Worm (Caenorhabditis elegans) whole organism, young adult: ENCODE measurements around the gene mdt-19.

ENCODE experiments used
- F10E7.11 ChIP-seq: sonication (generic microtip); optimal IDR thresholded peaks from 2 replicates; lab custom pipeline; 2017; ENCODE audit warnings: mild to moderate bottlenecking, missing genetic modification characterization, moderate library complexity, missing compliant biosample characterization
- F57C9.4 ChIP-seq: sonication (generic microtip); optimal IDR thresholded peaks from 2 replicates; lab custom pipeline; 2017; ENCODE audit warnings: mild to moderate bottlenecking, missing genetic modification characterization, missing compliant biosample characterization
- K12H6.12 ChIP-seq: fragments of 200-800 bp; sonication (Bioruptor generic); optimal IDR thresholded peaks from 2 replicates; lab custom pipeline; 2018; ENCODE audit warnings: mild to moderate bottlenecking, missing genetic modification characterization, missing compliant biosample characterization
- Y53F4B.3 ChIP-seq: fragments of 200-800 bp; sonication (Bioruptor generic); IDR thresholded peaks from 2 replicates; pipeline ENCODE4 v1.3.6; 2022; ENCODE audit warnings: missing genetic modification reagents, missing genetic modification characterization, missing compliant biosample characterization
- Y53G8AR.9 ChIP-seq: fragments of 200-800 bp; sonication (Bioruptor generic); conservative IDR thresholded peaks from 2 replicates; pipeline ENCODE4 v1.3.6; 2022; ENCODE audit warnings: missing genetic modification reagents, missing genetic modification characterization, missing compliant biosample characterization
- attf-3 ChIP-seq: fragments of 200-800 bp; sonication (Bioruptor generic); conservative IDR thresholded peaks from 2 replicates; pipeline ENCODE4 v1.3.6; 2022; ENCODE audit warnings: missing genetic modification reagents, missing genetic modification characterization, missing compliant biosample characterization
- bed-1 ChIP-seq: fragments of 200-800 bp; sonication (Bioruptor generic); IDR thresholded peaks from 2 replicates; pipeline ENCODE4 v1.3.6; 2022; ENCODE audit warnings: missing genetic modification reagents, missing genetic modification characterization, missing compliant biosample characterization
- ccch-3 ChIP-seq: fragments of 200-800 bp; sonication (Bioruptor generic); optimal IDR thresholded peaks from 2 replicates; lab custom pipeline; 2018; ENCODE audit warnings: mild to moderate bottlenecking, missing genetic modification characterization, missing compliant biosample characterization
- ceh-27 ChIP-seq: fragments of 200-800 bp; sonication (Bioruptor generic); optimal IDR thresholded peaks from 2 replicates; lab custom pipeline; 2018; ENCODE audit warnings: mild to moderate bottlenecking, missing genetic modification characterization, moderate library complexity, missing compliant biosample characterization
- dox-1 ChIP-seq: fragments of 200-800 bp; sonication (Bioruptor generic); IDR thresholded peaks from 2 replicates; pipeline ENCODE4 v1.3.6; 2022; ENCODE audit warnings: missing genetic modification reagents, missing genetic modification characterization, missing compliant biosample characterization
- dpl-1 ChIP-seq: fragments of 150-350 bp; optimal IDR thresholded peaks from 2 replicates; lab custom pipeline; 2014; ENCODE audit warnings: missing biosample characterization, missing genetic modification reagents, missing genetic modification characterization
- efl-1 ChIP-seq: fragments of 150-350 bp; optimal IDR thresholded peaks from 2 replicates; lab custom pipeline; 2014; ENCODE audit warnings: missing biosample characterization, missing genetic modification reagents, missing genetic modification characterization
- egl-44 ChIP-seq: fragments of 200-800 bp; sonication (Bioruptor generic); IDR thresholded peaks from 2 replicates; pipeline ENCODE4 v1.3.6; 2022; ENCODE audit warnings: missing genetic modification reagents, missing genetic modification characterization, missing compliant biosample characterization
- egrh-3 ChIP-seq: fragments of 200-800 bp; sonication (Bioruptor generic); IDR thresholded peaks from 2 replicates; pipeline ENCODE4 v1.3.6; 2022; ENCODE audit warnings: missing genetic modification reagents, missing genetic modification characterization, missing compliant biosample characterization
- hmg-20 ChIP-seq: fragments of 200-800 bp; sonication (Bioruptor generic); IDR thresholded peaks from 2 replicates; pipeline ENCODE4 v1.3.6; 2022; ENCODE audit warnings: missing genetic modification reagents, missing genetic modification characterization, missing compliant biosample characterization
- hsf-1 ChIP-seq: fragments of 200-800 bp; sonication (Bioruptor generic); IDR thresholded peaks from 2 replicates; pipeline ENCODE4 v1.3.6; 2022; ENCODE audit warnings: missing genetic modification reagents, missing genetic modification characterization, missing compliant biosample characterization
- let-526 ChIP-seq: fragments of 200-800 bp; sonication (Bioruptor generic); IDR thresholded peaks from 2 replicates; pipeline ENCODE4 v1.3.6; 2022; ENCODE audit warnings: missing genetic modification reagents, missing genetic modification characterization, missing compliant biosample characterization
- madf-10 ChIP-seq: sonication (generic microtip); optimal IDR thresholded peaks from 2 replicates; lab custom pipeline; 2016; ENCODE audit warnings: mild to moderate bottlenecking, missing genetic modification characterization, missing compliant biosample characterization
- mcd-1 ChIP-seq: fragments of 200-800 bp; sonication (Bioruptor generic); IDR thresholded peaks from 2 replicates; pipeline ENCODE4 v1.3.6; 2022; ENCODE audit warnings: missing genetic modification reagents, missing genetic modification characterization, missing compliant biosample characterization
- nhr-120 ChIP-seq: fragments of 200-800 bp; sonication (Bioruptor generic); IDR thresholded peaks from 2 replicates; pipeline ENCODE4 v1.3.6; 2022; ENCODE audit warnings: missing genetic modification characterization, missing compliant biosample characterization
- rcor-1 ChIP-seq: fragments of 200-800 bp; sonication (Bioruptor generic); IDR thresholded peaks from 2 replicates; pipeline ENCODE4 v1.3.6; 2022; ENCODE audit warnings: missing genetic modification reagents, missing genetic modification characterization, missing compliant biosample characterization
- rec-8 ChIP-seq, 2 experiments: sonication (generic microtip); optimal IDR thresholded peaks; 2 replicates each; lab custom pipeline; 2016; ENCODE audit warnings: mild to moderate bottlenecking in 2 of 2, missing genetic modification characterization in 2 of 2, missing genetic modification reagents in 2 of 2, missing genotype in 2 of 2, missing biosample characterization in 1 of 2, missing compliant biosample characterization in 1 of 2, moderate library complexity in 1 of 2
- snpc-1.1 ChIP-seq: sonication (generic microtip); optimal IDR thresholded peaks from 2 replicates; lab custom pipeline; 2017; ENCODE audit warnings: missing genetic modification characterization, mild to moderate bottlenecking, missing compliant biosample characterization, antibody characterized with exemption, moderate library complexity, missing genotype, missing genetic modification reagents; ENCODE audit not compliant: insufficient read depth
- snpc-1.3 ChIP-seq: sonication (generic microtip); optimal IDR thresholded peaks from 2 replicates; lab custom pipeline; 2017; ENCODE audit warnings: missing genetic modification characterization, mild to moderate bottlenecking, missing compliant biosample characterization, antibody characterized with exemption, moderate library complexity, missing genotype, missing genetic modification reagents; ENCODE audit not compliant: insufficient read depth
- snpc-4 ChIP-seq, 5 experiments: fragments of 150-350 bp in 1 of 5; sonication (generic microtip) in 4 of 5; optimal IDR thresholded peaks; 2 replicates each; lab custom pipeline; 2014 to 2018; ENCODE audit warnings: missing genetic modification characterization in 5 of 5, missing biosample characterization in 3 of 5, antibody characterized with exemption in 2 of 5, mild to moderate bottlenecking in 2 of 5, missing compliant biosample characterization in 2 of 5, missing genotype in 2 of 5, moderate library complexity in 2 of 5, missing genetic modification reagents in 1 of 5
- somi-1 ChIP-seq: fragments of 200-800 bp; sonication (Bioruptor generic); optimal IDR thresholded peaks from 2 replicates; lab custom pipeline; 2018; ENCODE audit warnings: mild to moderate bottlenecking, missing genetic modification characterization, missing compliant biosample characterization
- zfh-2 ChIP-seq: fragments of 200-800 bp; sonication (Bioruptor generic); conservative IDR thresholded peaks from 2 replicates; pipeline ENCODE4 v1.3.6; 2022; ENCODE audit warnings: missing genetic modification reagents, missing genetic modification characterization, missing compliant biosample characterization
- ztf-22 ChIP-seq: fragments of 200-800 bp; sonication (Bioruptor generic); optimal IDR thresholded peaks from 2 replicates; lab custom pipeline; 2018; ENCODE audit warnings: mild to moderate bottlenecking, missing genetic modification characterization, moderate library complexity, missing compliant biosample characterization
- ztf-3 ChIP-seq: fragments of 200-800 bp; sonication (Bioruptor generic); optimal IDR thresholded peaks from 2 replicates; lab custom pipeline; 2018; ENCODE audit warnings: mild to moderate bottlenecking, missing genetic modification characterization, missing compliant biosample characterization

mdt-19 gene

DNA sequence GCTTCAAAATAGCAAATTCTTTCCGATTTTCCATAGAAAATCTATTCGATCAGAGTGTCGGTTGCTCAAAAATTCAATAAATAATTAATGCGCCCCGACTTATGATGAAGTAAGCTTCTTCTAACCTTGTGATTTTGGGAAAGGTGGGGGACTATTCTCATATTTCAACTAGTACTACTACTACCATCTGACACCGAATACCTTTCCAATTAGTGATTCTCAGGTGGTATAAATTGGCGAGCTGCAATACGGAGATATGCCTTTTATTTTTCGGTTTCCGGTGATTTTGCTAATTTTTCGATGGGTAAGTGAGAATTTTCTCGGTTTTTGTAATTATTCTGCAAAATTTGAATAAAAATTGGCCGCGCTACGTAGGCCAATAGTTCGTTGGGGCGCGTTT, 36.4 kb upstream of the mdt-19 start, which contains the start of gene nhr-239:
nhr-239 (plus strand) TSS at position 301 of the 400 bp plus-strand sequence.
- TF ChIP-seq dpl-1 (GFP tag; lab: Kevin White, UChicago) (no peak), ceh-27 (GFP tag; lab: Kevin White, UChicago) (no peak), bed-1 (GFP tag; lab: Robert Waterston, UW) (no peak), snpc-1.1 (tag; lab: Kevin White, UChicago) (no peak), F10E7.11 (no peak), mcd-1 (no peak), ztf-3 (GFP tag; lab: Kevin White, UChicago) (no peak), rcor-1 (no peak), ccch-3 (no peak), egrh-3 (GFP tag; lab: Robert Waterston, UW) (no peak), snpc-4 (GFP tag; optimal IDR thresholded peaks at IDR 0.05; lab: Kevin White, UChicago) (no peak), snpc-4 (tag; optimal IDR thresholded peaks at IDR 0.05; lab: Kevin White, UChicago) (no peak), Y53F4B.3 (GFP tag; lab: Robert Waterston, UW) (no peak), F57C9.4 (tag; lab: Kevin White, UChicago) (no peak), nhr-120 (GFP tag; lab: Robert Waterston, UW) (no peak)

DNA sequence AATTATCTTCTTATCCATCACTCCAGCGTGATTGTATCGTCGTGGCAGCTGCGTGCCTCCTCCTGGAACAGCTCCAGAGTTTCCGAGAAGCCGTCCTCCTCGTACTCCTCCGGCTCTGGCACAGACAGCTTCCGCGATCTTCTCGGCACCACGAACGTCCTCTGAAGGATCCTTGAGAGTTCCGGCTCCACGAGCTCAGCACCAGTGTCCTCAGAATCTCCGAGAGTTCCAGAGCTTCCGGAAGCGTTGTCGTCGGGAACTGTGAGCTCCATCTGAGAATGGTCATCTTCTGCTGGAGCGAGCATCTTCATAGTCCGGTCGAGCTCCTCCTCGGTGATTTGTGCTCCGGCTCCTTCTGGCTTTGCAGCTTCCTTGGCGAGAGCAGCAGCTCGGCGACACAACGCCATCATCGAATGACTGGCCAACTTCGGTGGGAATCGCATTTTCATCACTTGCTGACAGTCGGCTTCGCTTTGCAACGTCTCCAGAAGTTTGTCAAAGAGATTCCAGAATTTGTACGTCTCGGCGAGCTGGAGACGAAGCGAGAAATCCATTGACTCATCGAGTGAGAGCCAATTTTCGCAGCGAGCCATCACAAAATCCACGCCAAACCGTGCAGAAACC, 34.7 kb upstream of the mdt-19 start:
- TF ChIP-seq ztf-3 (GFP tag; lab: Kevin White, UChicago): no peak
- no peak for TF ChIP-seq efl-1 (GFP tag; lab: Kevin White, UChicago)
- no peak for TF ChIP-seq somi-1 (GFP tag; lab: Kevin White, UChicago)
- peak; percentile 75; the same call in 1 of the 2 replicates for TF ChIP-seq egrh-3 (GFP tag; lab: Robert Waterston, UW)
- TF ChIP-seq Y53G8AR.9 (GFP tag; lab: Robert Waterston, UW): no peak
- no peak for TF ChIP-seq mcd-1
- no peak for TF ChIP-seq snpc-1.3 (tag; lab: Kevin White, UChicago)
- no peak for TF ChIP-seq egl-44 (GFP tag; lab: Robert Waterston, UW)
- TF ChIP-seq zfh-2: peak; percentile 87
- no peak for TF ChIP-seq snpc-1.1 (tag; lab: Kevin White, UChicago)
- TF ChIP-seq attf-3 (GFP tag; lab: Robert Waterston, UW): no peak
- no peak for TF ChIP-seq dox-1 (GFP tag; lab: Robert Waterston, UW)
- TF ChIP-seq let-526: no peak
- no peak for TF ChIP-seq hsf-1 (GFP tag; lab: Robert Waterston, UW)
- TF ChIP-seq ztf-22 (GFP tag; lab: Kevin White, UChicago): no peak
- TF ChIP-seq hmg-20 (GFP tag; lab: Robert Waterston, UW): no peak
- TF ChIP-seq rec-8 (tag; optimal IDR thresholded peaks at IDR 0.05; lab: Kevin White, UChicago): no peak
- TF ChIP-seq K12H6.12 (tag; lab: Kevin White, UChicago): no peak

DNA sequence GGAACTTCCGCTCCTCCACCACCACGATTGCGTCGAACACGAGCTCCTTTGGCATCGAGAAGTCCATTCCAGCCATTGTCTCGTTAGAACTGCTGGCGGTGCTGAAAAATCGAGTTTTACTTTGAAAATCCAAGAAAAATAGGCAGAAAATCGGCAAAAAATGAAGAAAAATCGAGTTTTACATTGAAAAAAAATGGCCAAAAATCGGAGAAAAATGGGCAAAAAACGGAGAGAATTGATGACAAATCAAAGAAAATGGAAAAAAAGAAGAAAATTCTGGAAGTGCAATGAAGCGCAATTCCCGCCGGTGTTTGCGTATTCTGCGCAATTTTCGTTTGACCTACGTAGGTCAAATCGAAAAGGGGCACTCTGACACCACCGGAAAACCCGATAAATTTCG, 34.0 kb upstream of the mdt-19 start, which contains the start of gene Y54F10AM.11:
Y54F10AM.11 (minus strand) TSS at position 101 of the 400 bp plus-strand sequence.
- 0 out of 2 replicates have a peak, but pooled peaks have one; percentile 38 for TF ChIP-seq hsf-1 (GFP tag; lab: Robert Waterston, UW)

DNA sequence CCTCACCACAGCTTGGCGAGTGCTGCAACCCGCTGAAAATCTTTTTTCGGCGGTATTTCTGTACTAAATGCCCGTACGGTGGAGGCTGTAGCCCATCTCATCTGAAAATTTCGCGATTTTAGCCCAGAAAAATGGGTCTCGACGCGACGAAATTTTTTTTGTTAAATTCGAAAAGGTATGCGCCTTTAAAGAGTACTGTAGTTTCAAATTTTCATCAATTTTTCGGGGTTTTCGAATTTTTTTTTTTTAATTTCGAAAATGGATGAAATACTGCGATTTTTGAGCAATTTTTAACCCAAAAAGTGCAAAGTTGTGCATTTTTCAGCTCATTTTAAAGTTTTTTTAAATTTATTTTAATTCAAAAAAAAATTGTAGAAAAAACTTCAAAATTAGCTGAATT, 26.4 kb upstream of the mdt-19 start, which contains the start of gene Y54F10AR.2:
Y54F10AR.2 (minus strand) TSS at position 101 of the 400 bp plus-strand sequence.
- no peak for TF ChIP-seq madf-10 (tag; lab: Kevin White, UChicago)
